Worm (Caenorhabditis elegans) whole organism, L4/young adult: ENCODE measurements around the gene C44B7.7.

ENCODE experiments used
- dao-5 ChIP-seq: sonication (generic microtip); optimal IDR thresholded peaks from 2 replicates; lab custom pipeline; 2016; ENCODE audit warnings: missing genotype, missing genetic modification characterization, moderate library complexity, missing compliant biosample characterization
- him-1 ChIP-seq: sonication (generic microtip); optimal IDR thresholded peaks from 2 replicates; lab custom pipeline; 2016; ENCODE audit warnings: missing genotype, missing genetic modification reagents, missing genetic modification characterization, missing compliant biosample characterization

ce11 chrII:6909568-6910122 is 29.7 kb upstream of the C44B7.7 start, which contains the start of gene asm-1:
- TF ChIP-seq dao-5 (tag; lab: Kevin White, UChicago) (no peak), him-1 (no peak)
